Worm (Caenorhabditis elegans) whole organism, young adult: ENCODE results near the gene atp-2.

Experiments
- B0019.2 ChIP-seq: fragments of 200-800 bp; sonication (Bioruptor generic); conservative IDR thresholded peaks from 2 replicates; pipeline ENCODE4 v1.3.6; 2022; ENCODE audit warnings: missing genetic modification reagents, missing genetic modification characterization, missing compliant biosample characterization
- B0261.1 ChIP-seq: sonication (generic microtip); optimal IDR thresholded peaks from 2 replicates; lab custom pipeline; 2016; ENCODE audit warnings: mild to moderate bottlenecking, missing genetic modification characterization, moderate library complexity, missing compliant biosample characterization
- F33H1.4 ChIP-seq: fragments of 200-800 bp; sonication (Bioruptor generic); IDR thresholded peaks from 2 replicates; pipeline ENCODE4 v1.3.6; 2022; ENCODE audit warnings: missing genetic modification reagents, missing genetic modification characterization, missing compliant biosample characterization
- F37B4.10 ChIP-seq: fragments of 200-800 bp; sonication (Bioruptor generic); IDR thresholded peaks from 2 replicates; pipeline ENCODE4 v1.3.6; 2022; ENCODE audit warnings: missing genetic modification characterization, missing compliant biosample characterization
- F52B5.7 ChIP-seq: sonication (generic microtip); optimal IDR thresholded peaks from 2 replicates; lab custom pipeline; 2016; ENCODE audit warnings: mild to moderate bottlenecking, missing genetic modification characterization, missing compliant biosample characterization
- K11D2.4 ChIP-seq: fragments of 200-800 bp; sonication (Bioruptor generic); IDR thresholded peaks from 2 replicates; pipeline ENCODE4 v1.3.6; 2022; ENCODE audit warnings: missing genetic modification reagents, missing genetic modification characterization, missing compliant biosample characterization
- K12H6.12 ChIP-seq: fragments of 200-800 bp; sonication (Bioruptor generic); optimal IDR thresholded peaks from 2 replicates; lab custom pipeline; 2018; ENCODE audit warnings: mild to moderate bottlenecking, missing genetic modification characterization, missing compliant biosample characterization
- T07F8.4 ChIP-seq: sonication (generic microtip); optimal IDR thresholded peaks from 2 replicates; lab custom pipeline; 2016; ENCODE audit warnings: mild to moderate bottlenecking, missing genetic modification characterization, moderate library complexity, missing compliant biosample characterization
- Y53G8AR.9 ChIP-seq: fragments of 200-800 bp; sonication (Bioruptor generic); conservative IDR thresholded peaks from 2 replicates; pipeline ENCODE4 v1.3.6; 2022; ENCODE audit warnings: missing genetic modification reagents, missing genetic modification characterization, missing compliant biosample characterization
- Y56A3A.18 ChIP-seq: fragments of 200-800 bp; sonication (Bioruptor generic); IDR thresholded peaks from 2 replicates; pipeline ENCODE4 v1.3.6; 2022; ENCODE audit warnings: missing genetic modification reagents, missing genetic modification characterization, missing compliant biosample characterization
- Y67H2A.10 ChIP-seq: fragments of 200-800 bp; sonication (Bioruptor generic); conservative IDR thresholded peaks from 2 replicates; pipeline ENCODE4 v1.3.6; 2022; ENCODE audit warnings: missing genetic modification reagents, missing genetic modification characterization, missing compliant biosample characterization
- Y95B8A.8 ChIP-seq: fragments of 200-800 bp; sonication (Bioruptor generic); IDR thresholded peaks from 2 replicates; pipeline ENCODE4 v1.3.6; 2022; ENCODE audit warnings: missing genetic modification reagents, missing genetic modification characterization, missing compliant biosample characterization
- atf-7 ChIP-seq: sonication (generic microtip); optimal IDR thresholded peaks from 2 replicates; lab custom pipeline; 2017; ENCODE audit warnings: mild to moderate bottlenecking, missing genetic modification characterization, missing compliant biosample characterization
- attf-3 ChIP-seq: fragments of 200-800 bp; sonication (Bioruptor generic); conservative IDR thresholded peaks from 2 replicates; pipeline ENCODE4 v1.3.6; 2022; ENCODE audit warnings: missing genetic modification reagents, missing genetic modification characterization, missing compliant biosample characterization
- attf-5 ChIP-seq: fragments of 200-800 bp; sonication (Bioruptor generic); optimal IDR thresholded peaks from 2 replicates; lab custom pipeline; 2018; ENCODE audit warnings: mild to moderate bottlenecking, missing genetic modification characterization, missing compliant biosample characterization
- ceh-58 ChIP-seq: fragments of 200-800 bp; sonication (Bioruptor generic); IDR thresholded peaks from 2 replicates; pipeline ENCODE4 v1.3.6; 2022; ENCODE audit warnings: missing genetic modification characterization, missing compliant biosample characterization
- ceh-91 ChIP-seq: fragments of 200-800 bp; sonication (Bioruptor generic); IDR thresholded peaks from 2 replicates; pipeline ENCODE4 v1.3.6; 2022; ENCODE audit warnings: missing genetic modification reagents, missing genetic modification characterization, missing compliant biosample characterization
- efl-1 ChIP-seq: fragments of 150-350 bp; optimal IDR thresholded peaks from 2 replicates; lab custom pipeline; 2014; ENCODE audit warnings: missing biosample characterization, missing genetic modification reagents, missing genetic modification characterization
- ekl-4 ChIP-seq: fragments of 200-800 bp; sonication (Bioruptor generic); IDR thresholded peaks from 2 replicates; pipeline ENCODE4 v1.3.6; 2022; ENCODE audit warnings: missing genetic modification reagents, missing genetic modification characterization, missing compliant biosample characterization
- gei-17 ChIP-seq: fragments of 200-800 bp; sonication (Bioruptor generic); optimal IDR thresholded peaks from 2 replicates; lab custom pipeline; 2018; ENCODE audit warnings: mild to moderate bottlenecking, missing genetic modification characterization, missing compliant biosample characterization
- hlh-12 ChIP-seq: sonication (generic microtip); optimal IDR thresholded peaks from 2 replicates; lab custom pipeline; 2016; ENCODE audit warnings: missing genetic modification characterization, missing compliant biosample characterization
- let-526 ChIP-seq: fragments of 200-800 bp; sonication (Bioruptor generic); IDR thresholded peaks from 2 replicates; pipeline ENCODE4 v1.3.6; 2022; ENCODE audit warnings: missing genetic modification reagents, missing genetic modification characterization, missing compliant biosample characterization
- lin-26 ChIP-seq: fragments of 200-800 bp; sonication (Bioruptor generic); IDR thresholded peaks from 2 replicates; pipeline ENCODE4 v1.3.6; 2022; ENCODE audit warnings: missing genetic modification reagents, missing genetic modification characterization, missing compliant biosample characterization
- lin-35 ChIP-seq, 3 experiments: fragments of 150-350 bp in 2 of 3; sonication (generic microtip) in 1 of 3; optimal IDR thresholded peaks; 2 replicates each; lab custom pipeline; 2014 to 2018; ENCODE audit warnings: missing biosample characterization in 3 of 3, missing genetic modification characterization in 3 of 3, missing genetic modification reagents in 3 of 3
- lir-1 ChIP-seq: fragments of 200-800 bp; sonication (Bioruptor generic); conservative IDR thresholded peaks from 2 replicates; pipeline ENCODE4 v1.3.6; 2022; ENCODE audit warnings: missing genetic modification reagents, missing genetic modification characterization, missing compliant biosample characterization
- lsl-1 ChIP-seq: fragments of 200-800 bp; sonication (Bioruptor generic); optimal IDR thresholded peaks from 2 replicates; lab custom pipeline; 2018; ENCODE audit warnings: mild to moderate bottlenecking, missing genetic modification characterization, moderate library complexity, missing compliant biosample characterization
- madf-6 ChIP-seq: fragments of 200-800 bp; sonication (Bioruptor generic); IDR thresholded peaks from 2 replicates; pipeline ENCODE4 v1.3.6; 2022; ENCODE audit warnings: missing genetic modification reagents, missing genetic modification characterization, missing compliant biosample characterization
- nfya-2 ChIP-seq: fragments of 200-800 bp; sonication (Bioruptor generic); IDR thresholded peaks from 2 replicates; pipeline ENCODE4 v1.3.6; 2022; ENCODE audit warnings: missing genetic modification reagents, missing genetic modification characterization, missing compliant biosample characterization
- nhr-120 ChIP-seq: fragments of 200-800 bp; sonication (Bioruptor generic); IDR thresholded peaks from 2 replicates; pipeline ENCODE4 v1.3.6; 2022; ENCODE audit warnings: missing genetic modification characterization, missing compliant biosample characterization
- nhr-27 ChIP-seq: fragments of 200-800 bp; sonication (Bioruptor generic); optimal IDR thresholded peaks from 2 replicates; lab custom pipeline; 2018; ENCODE audit warnings: mild to moderate bottlenecking, missing genetic modification characterization, moderate library complexity, missing compliant biosample characterization
- pbrm-1 ChIP-seq: fragments of 200-800 bp; sonication (Bioruptor generic); IDR thresholded peaks from 2 replicates; pipeline ENCODE4 v1.3.6; 2022; ENCODE audit warnings: missing genetic modification reagents, missing genetic modification characterization, missing compliant biosample characterization
- rpc-1 ChIP-seq, 2 experiments: fragments of 150-350 bp in 1 of 2; sonication (generic microtip) in 1 of 2; optimal IDR thresholded peaks; 2 replicates each; lab custom pipeline; 2014 to 2018; ENCODE audit warnings: missing biosample characterization in 1 of 2, missing genetic modification characterization in 1 of 2, missing genetic modification reagents in 1 of 2, missing genotype in 1 of 2
- snpc-1.1 ChIP-seq: sonication (generic microtip); optimal IDR thresholded peaks from 2 replicates; lab custom pipeline; 2017; ENCODE audit warnings: missing genetic modification characterization, mild to moderate bottlenecking, missing compliant biosample characterization, antibody characterized with exemption, moderate library complexity, missing genotype, missing genetic modification reagents; ENCODE audit not compliant: insufficient read depth
- snpc-1.3 ChIP-seq: sonication (generic microtip); optimal IDR thresholded peaks from 2 replicates; lab custom pipeline; 2017; ENCODE audit warnings: missing genetic modification characterization, mild to moderate bottlenecking, missing compliant biosample characterization, antibody characterized with exemption, moderate library complexity, missing genotype, missing genetic modification reagents; ENCODE audit not compliant: insufficient read depth
- snpc-3.4 ChIP-seq: sonication (generic microtip); optimal IDR thresholded peaks from 2 replicates; lab custom pipeline; 2017; ENCODE audit warnings: missing genetic modification characterization, mild to moderate bottlenecking, missing compliant biosample characterization, antibody characterized with exemption, moderate library complexity, missing genotype, missing genetic modification reagents
- unc-130 ChIP-seq: sonication (generic microtip); optimal IDR thresholded peaks from 2 replicates; lab custom pipeline; 2016; ENCODE audit warnings: missing genetic modification reagents, missing genetic modification characterization, missing compliant biosample characterization
- ztf-25 ChIP-seq: fragments of 200-800 bp; sonication (Bioruptor generic); IDR thresholded peaks from 2 replicates; pipeline ENCODE4 v1.3.6; 2022; ENCODE audit warnings: missing genetic modification reagents, missing genetic modification characterization, missing compliant biosample characterization
- ztf-26 ChIP-seq: sonication (generic microtip); optimal IDR thresholded peaks from 2 replicates; lab custom pipeline; 2017; ENCODE audit warnings: missing genetic modification characterization, missing compliant biosample characterization

atp-2 gene

DNA sequence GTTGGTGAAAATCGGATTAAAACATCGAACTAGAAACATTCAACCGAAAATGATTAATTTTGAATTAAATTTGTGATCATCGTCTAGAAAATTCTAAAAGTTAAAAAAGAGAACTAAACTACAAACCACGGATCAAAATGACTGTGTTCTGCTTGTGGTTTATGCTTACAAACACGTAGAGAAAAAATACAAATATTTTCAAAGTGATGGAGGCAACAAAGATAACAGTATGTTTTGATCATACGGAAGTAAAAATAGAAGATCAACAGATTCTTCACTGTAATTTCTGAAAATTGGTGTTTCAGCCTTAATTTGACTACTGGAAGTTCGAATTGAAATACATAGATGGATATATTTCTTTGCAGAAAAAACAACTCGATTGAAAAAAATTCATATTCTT, 24.9 kb upstream of the atp-2 start (continued):
- TF ChIP-seq snpc-3.4 (no peak), F37B4.10 (GFP tag; lab: Robert Waterston, UW) (no peak), attf-3 (GFP tag; lab: Robert Waterston, UW) (no peak), Y56A3A.18 (GFP tag; lab: Robert Waterston, UW) (no peak), pbrm-1 (GFP tag; lab: Robert Waterston, UW) (no peak), attf-5 (GFP tag; lab: Kevin White, UChicago) (no peak), F33H1.4 (GFP tag; lab: Robert Waterston, UW) (no peak), unc-130 (GFP tag; lab: Kevin White, UChicago) (peak; percentile 40), let-526 (GFP tag; lab: Robert Waterston, UW) (no peak), Y95B8A.8 (GFP tag; lab: Robert Waterston, UW) (no peak), snpc-1.1 (no peak)

DNA sequence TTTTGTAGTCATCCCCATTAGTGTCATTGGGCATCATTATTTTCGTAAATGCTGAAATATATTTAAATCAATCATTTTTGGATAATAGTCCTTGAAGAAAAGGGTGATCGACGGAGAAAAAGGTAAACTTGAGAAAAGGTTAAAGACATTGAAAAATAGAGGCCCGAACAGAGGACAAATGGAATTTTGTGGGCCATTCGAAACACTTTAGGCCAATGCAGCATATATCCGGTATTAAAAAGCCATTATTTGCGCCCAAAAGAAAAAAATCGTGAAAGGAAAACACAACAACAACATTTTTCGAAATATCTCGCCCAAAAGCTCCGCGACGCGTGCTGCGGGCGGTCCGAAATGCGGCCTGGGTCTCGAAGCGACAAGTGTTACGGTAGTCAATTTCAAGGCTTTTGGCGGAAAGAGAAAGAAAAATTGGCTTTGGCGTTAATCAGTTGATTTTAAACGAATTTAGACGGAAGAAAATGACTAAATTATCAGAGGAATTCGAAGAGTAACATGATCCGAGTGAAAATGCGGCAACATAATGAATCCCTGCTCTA, 21.3 kb upstream of the atp-2 start, which contains the start of gene morc-1:
morc-1 (minus strand) TSS at position 51 of the 554 bp plus-strand sequence.
- no peak for TF ChIP-seq lin-35 (GFP tag; optimal IDR thresholded peaks at IDR 0.05; lab: Kevin White, UChicago)
- TF ChIP-seq ekl-4 (GFP tag; lab: Robert Waterston, UW): no peak
- no peak for TF ChIP-seq hlh-12 (tag; lab: Kevin White, UChicago)
- TF ChIP-seq F37B4.10 (GFP tag; lab: Robert Waterston, UW): no peak
- TF ChIP-seq lin-26 (GFP tag; lab: Robert Waterston, UW): no peak
- no peak for TF ChIP-seq K12H6.12
- TF ChIP-seq B0019.2 (GFP tag; lab: Robert Waterston, UW): no peak
- TF ChIP-seq Y67H2A.10: no peak
- TF ChIP-seq ceh-58 (GFP tag; lab: Robert Waterston, UW): no peak
- no peak for TF ChIP-seq nfya-2 (GFP tag; lab: Robert Waterston, UW)
- no peak for TF ChIP-seq T07F8.4
- no peak for TF ChIP-seq B0261.1 (tag; lab: Kevin White, UChicago)
- peak; percentile 2 for TF ChIP-seq snpc-3.4
- no peak for TF ChIP-seq Y53G8AR.9 (GFP tag; lab: Robert Waterston, UW)
- peak; percentile 11 for TF ChIP-seq efl-1 (GFP tag; lab: Kevin White, UChicago)
- no peak for TF ChIP-seq ztf-26 (tag; lab: Kevin White, UChicago)
- peak; percentile 62; the same call in 1 of the 2 replicates for TF ChIP-seq F33H1.4 (GFP tag; lab: Robert Waterston, UW)
- no peak for TF ChIP-seq rpc-1 (optimal IDR thresholded peaks at IDR 0.05; lab: Kevin White, UChicago)
- no peak for TF ChIP-seq rpc-1 (tag; optimal IDR thresholded peaks at IDR 0.05; lab: Kevin White, UChicago)
- no peak for TF ChIP-seq nhr-120 (GFP tag; lab: Robert Waterston, UW)
- no peak for TF ChIP-seq F52B5.7 (tag; lab: Kevin White, UChicago)
- no peak for TF ChIP-seq atf-7 (tag; lab: Kevin White, UChicago)
- no peak for TF ChIP-seq lir-1 (GFP tag; lab: Robert Waterston, UW)
- TF ChIP-seq snpc-1.3 (tag; lab: Kevin White, UChicago): no peak
- no peak for TF ChIP-seq ztf-25
- no peak for TF ChIP-seq nhr-27 (tag; lab: Kevin White, UChicago)
- TF ChIP-seq ceh-91 (GFP tag; lab: Robert Waterston, UW): 0 out of 2 replicates have a peak, but pooled peaks have one; percentile 30
- TF ChIP-seq gei-17: no peak
- peak; percentile 69 for TF ChIP-seq lsl-1
- no peak for TF ChIP-seq K11D2.4 (GFP tag; lab: Robert Waterston, UW)
- TF ChIP-seq madf-6 (GFP tag; lab: Robert Waterston, UW): peak; percentile 55; the same call in 1 of the 2 replicates
- TF ChIP-seq, all 124 proteins: peak for 6
